Worm (Caenorhabditis elegans): ENCODE results near the gene gpd-1.

gpd-1 gene

DNA sequence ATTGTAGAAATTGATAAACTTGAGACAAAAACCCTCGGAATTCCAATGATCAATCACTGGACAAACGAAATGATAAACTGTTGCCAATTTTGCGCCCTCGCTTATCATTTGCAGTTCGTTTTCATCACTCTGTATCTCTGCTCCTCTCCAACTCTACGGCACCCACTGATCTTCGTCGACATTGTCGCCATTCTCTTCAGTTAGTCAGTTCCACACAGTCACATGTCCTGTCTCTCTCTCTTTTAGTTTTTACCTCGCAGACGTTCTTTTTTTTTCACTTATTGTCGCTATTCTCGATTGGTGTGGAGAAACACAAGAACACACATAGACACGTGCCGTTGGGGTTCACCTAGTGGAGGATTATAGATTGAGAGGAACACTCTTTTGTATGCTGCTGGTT, 4.9 kb upstream of the gpd-1 start (continued):
- TF ChIP-seq atf-7 (tag; optimal IDR thresholded peaks at IDR 0.05) (peak; percentile 50), egl-44 (GFP tag; IDR thresholded peaks at IDR 0.05) (peak; percentile 66; the same call in 1 of the 2 replicates), mcd-1 (GFP tag; IDR thresholded peaks at IDR 0.05) (peak; percentile 34), ZK185.1 (tag; optimal IDR thresholded peaks at IDR 0.05; ENCODE audit: poor library complexity, severe bottlenecking) (peak; percentile 56), tlf-1 (GFP tag; optimal IDR thresholded peaks at IDR 0.05) (peak; percentile 8), ztf-26 (tag; optimal IDR thresholded peaks at IDR 0.05) (peak; percentile 89), nhr-80 (tag; optimal IDR thresholded peaks at IDR 0.05) (peak; percentile 88), gei-17 (GFP tag; optimal IDR thresholded peaks at IDR 0.05) (peak; percentile 6), lin-54 (GFP tag; optimal IDR thresholded peaks at IDR 0.05) (peak; percentile 42)

- TF ChIP-seq attf-5 (GFP tag; optimal IDR thresholded peaks at IDR 0.05) (peak; percentile 23), nhr-80 (tag; optimal IDR thresholded peaks at IDR 0.05) (peak; percentile 86), nfya-2 (GFP tag; IDR thresholded peaks at IDR 0.05) (no peak), ceh-58 (GFP tag; IDR thresholded peaks at IDR 0.05) (no peak), B0019.2 (GFP tag; conservative IDR thresholded peaks at IDR 0.05) (no peak), pbrm-1 (GFP tag; IDR thresholded peaks at IDR 0.05) (0 out of 2 replicates have a peak, but pooled peaks have one; percentile 13), atf-7 (tag; optimal IDR thresholded peaks at IDR 0.05) (peak; percentile 36), egl-44 (GFP tag; IDR thresholded peaks at IDR 0.05) (0 out of 2 replicates have a peak, but pooled peaks have one; percentile 24), ets-4 (GFP tag; optimal IDR thresholded peaks at IDR 0.05) (peak; percentile 57), ama-1 (optimal IDR thresholded peaks at IDR 0.05) (peak; percentile 23), ama-1 (GFP tag; optimal IDR thresholded peaks at IDR 0.05) (no peak), nfyb-1 (GFP tag; IDR thresholded peaks at IDR 0.05) (peak; percentile 83; the same call in 1 of the 2 replicates), let-607 (tag; optimal IDR thresholded peaks at IDR 0.05) (peak; percentile 66 to 71), nhr-179 (tag; optimal IDR thresholded peaks at IDR 0.05) (no peak), cebp-1 (GFP tag; IDR thresholded peaks at IDR 0.05) (no peak), cebp-1 (tag; optimal IDR thresholded peaks at IDR 0.05) (peak; percentile 52), cebp-2 (GFP tag; IDR thresholded peaks at IDR 0.05) (0 out of 2 replicates have a peak, but pooled peaks have one; percentile 81), let-526 (GFP tag; IDR thresholded peaks at IDR 0.05) (peak; percentile 56; the same call in 1 of the 2 replicates), tbp1 (GFP tag; optimal IDR thresholded peaks at IDR 0.05) (peak; percentile 35), lin-35 (GFP tag; optimal IDR thresholded peaks at IDR 0.05) (peak in 1 of 3 experiments; percentile 22), dox-1 (GFP tag; IDR thresholded peaks at IDR 0.05) (peak; percentile 59), somi-1 (GFP tag; optimal IDR thresholded peaks at IDR 0.05) (peak; percentile 47), zfh-2 (GFP tag; conservative IDR thresholded peaks at IDR 0.05) (0 out of 2 replicates have a peak, but pooled peaks have one; percentile 22), tlf-1 (GFP tag; optimal IDR thresholded peaks at IDR 0.05) (peak; percentile 9), sptf-2 (GFP tag; optimal IDR thresholded peaks at IDR 0.05) (no peak), B0336.3 (GFP tag; IDR thresholded peaks at IDR 0.05) (0 out of 2 replicates have a peak, but pooled peaks have one; percentile 40), bed-1 (GFP tag; IDR thresholded peaks at IDR 0.05) (no peak), ztf-22 (GFP tag; optimal IDR thresholded peaks at IDR 0.05) (peak; percentile 23), lin-54 (GFP tag; optimal IDR thresholded peaks at IDR 0.05) (peak; percentile 32), F57A8.1 (GFP tag; optimal IDR thresholded peaks at IDR 0.05) (no peak), him-1 (tag; optimal IDR thresholded peaks at IDR 0.05) (no peak), ceh-27 (GFP tag; optimal IDR thresholded peaks at IDR 0.05) (peak; percentile 48), dpl-1 (GFP tag; optimal IDR thresholded peaks at IDR 0.05) (no peak), Y79H2A.3 (GFP tag; conservative IDR thresholded peaks at IDR 0.05) (no peak), madf-10 (tag; optimal IDR thresholded peaks at IDR 0.05) (peak; percentile 41), mcd-1 (GFP tag; IDR thresholded peaks at IDR 0.05) (peak; percentile 38), snpc-4 (GFP tag; optimal IDR thresholded peaks at IDR 0.05) (no peak), snpc-4 (tag; optimal IDR thresholded peaks at IDR 0.05) (peak in 1 of 4 experiments; percentile 20), madf-6 (GFP tag; IDR thresholded peaks at IDR 0.05) (0 out of 2 replicates have a peak, but pooled peaks have one; percentile 15)
Observed at ce11 chrII:10389776-10390175, 4.2 kb upstream of the gpd-1 start.
